Worm (Caenorhabditis elegans) whole organism, L2 larva: ENCODE results near the gene mrps-5.

ENCODE experiments used
- ZK546.5 ChIP-seq: sonication (generic microtip); optimal IDR thresholded peaks from 2 replicates; lab custom pipeline; 2017; ENCODE audit warnings: missing biosample characterization, missing genetic modification characterization
- alr-1 ChIP-seq: fragments of 150-350 bp; optimal IDR thresholded peaks from 2 replicates; lab custom pipeline; 2014; ENCODE audit warnings: missing biosample characterization, missing genetic modification characterization
- ceh-16 ChIP-seq: fragments of 150-350 bp; optimal IDR thresholded peaks from 2 replicates; lab custom pipeline; 2014; ENCODE audit warnings: missing biosample characterization, missing genetic modification characterization
- egl-27 ChIP-seq: sonication (generic microtip); optimal IDR thresholded peaks from 3 replicates; lab custom pipeline; 2017; ENCODE audit warnings: missing biosample characterization, missing genetic modification reagents, missing genetic modification characterization
- elt-3 ChIP-seq: sonication (generic microtip); optimal IDR thresholded peaks from 2 replicates; lab custom pipeline; 2017; ENCODE audit warnings: missing biosample characterization, missing genetic modification characterization
- lsy-2 ChIP-seq, 2 experiments: fragments of 150-350 bp in 1 of 2; sonication (generic microtip) in 1 of 2; optimal IDR thresholded peaks; 2 replicates each; lab custom pipeline; 2014 to 2017; ENCODE audit warnings: missing biosample characterization in 2 of 2, missing genetic modification characterization in 2 of 2
- nhr-12 ChIP-seq: fragments of 150-350 bp; optimal IDR thresholded peaks from 2 replicates; lab custom pipeline; 2014; ENCODE audit warnings: missing biosample characterization, missing genetic modification characterization
- nhr-129 ChIP-seq: fragments of 150-350 bp; optimal IDR thresholded peaks from 2 replicates; lab custom pipeline; 2014; ENCODE audit warnings: missing biosample characterization, missing genetic modification characterization
- snpc-4 ChIP-seq: fragments of 150-350 bp; optimal IDR thresholded peaks from 2 replicates; lab custom pipeline; 2014; ENCODE audit warnings: missing biosample characterization, missing genetic modification characterization
- unc-39 ChIP-seq: fragments of 150-350 bp; optimal IDR thresholded peaks from 2 replicates; lab custom pipeline; 2014; ENCODE audit warnings: missing biosample characterization, missing genetic modification characterization
- unc-62 ChIP-seq: fragments of 150-350 bp; optimal IDR thresholded peaks from 2 replicates; lab custom pipeline; 2014; ENCODE audit warnings: missing biosample characterization, missing genetic modification reagents, missing genetic modification characterization
- ztf-11 ChIP-seq: sonication (generic microtip); optimal IDR thresholded peaks from 2 replicates; lab custom pipeline; 2017; ENCODE audit warnings: missing biosample characterization, missing genetic modification characterization

- TF ChIP-seq egl-27 (tag; lab: Kevin White, UChicago) = no peak
- TF ChIP-seq unc-62 (GFP tag; lab: Kevin White, UChicago) = no peak
- no peak for TF ChIP-seq unc-39 (tag; lab: Kevin White, UChicago)
- no peak for TF ChIP-seq ztf-11 (tag; lab: Kevin White, UChicago)
- TF ChIP-seq alr-1 = no peak
- TF ChIP-seq nhr-129 (tag; lab: Kevin White, UChicago) = no peak
- no peak for TF ChIP-seq elt-3 (tag; lab: Kevin White, UChicago)
- no peak for TF ChIP-seq ZK546.5
- TF ChIP-seq snpc-4 (tag; lab: Kevin White, UChicago) = no peak
- no peak for TF ChIP-seq ceh-16 (tag; lab: Kevin White, UChicago)
- no peak for TF ChIP-seq nhr-12 (tag; lab: Kevin White, UChicago)
- TF ChIP-seq lsy-2 (tag; optimal IDR thresholded peaks at IDR 0.05; lab: Kevin White, UChicago) = no peak
Measured at ce11 chrV:12607113-12607512, 43.8 kb downstream of the mrps-5 start, which contains the start of gene erg-28.
